Fruit fly (Drosophila melanogaster) whole organism, embryonic: ENCODE data around the gene MICU3.

Source experiments
- Atf-2 ChIP-seq: fragments of 200-800 bp; sonication (Bioruptor generic); optimal IDR thresholded peaks from 2 replicates; lab custom pipeline; 2016; ENCODE audit warnings: missing biosample characterization, missing genetic modification characterization
- Atf3 ChIP-seq: fragments of 200-800 bp; sonication (Bioruptor generic); optimal IDR thresholded peaks from 3 replicates; lab custom pipeline; 2016; ENCODE audit warnings: missing biosample characterization, missing genetic modification characterization
- CG10147 ChIP-seq: fragments of 200-800 bp; sonication (Bioruptor generic); optimal IDR thresholded peaks from 2 replicates; lab custom pipeline; 2019; ENCODE audit warnings: missing biosample characterization, mild to moderate bottlenecking, missing genetic modification characterization, moderate library complexity
- CG10366 ChIP-seq: fragments of 200-800 bp; sonication (Bioruptor generic); IDR thresholded peaks from 2 replicates; pipeline ENCODE4 v1.3.6; 2022; ENCODE audit warnings: missing biosample characterization, missing genetic modification characterization
- CG10543 ChIP-seq: fragments of 200-800 bp; sonication (Bioruptor generic); optimal IDR thresholded peaks from 3 replicates; lab custom pipeline; 2017; ENCODE audit warnings: missing biosample characterization, mild to moderate bottlenecking, missing genetic modification characterization, moderate library complexity
- CG11456 ChIP-seq: fragments of 200-800 bp; sonication (Bioruptor generic); IDR thresholded peaks from 3 replicates; pipeline ENCODE4 v1.3.6; 2022; ENCODE audit warnings: missing biosample characterization, missing genetic modification characterization
- CG11723 ChIP-seq: fragments of 200-800 bp; sonication (Bioruptor generic); optimal IDR thresholded peaks from 2 replicates; lab custom pipeline; 2017; ENCODE audit warnings: missing biosample characterization, mild to moderate bottlenecking, missing genetic modification characterization
- CG12219 ChIP-seq: fragments of 200-800 bp; sonication (Bioruptor generic); optimal IDR thresholded peaks from 3 replicates; lab custom pipeline; 2018; ENCODE audit warnings: missing biosample characterization, mild to moderate bottlenecking, missing genetic modification characterization
- CG13287 ChIP-seq: fragments of 200-800 bp; sonication (Bioruptor generic); IDR thresholded peaks from 2 replicates; pipeline ENCODE4 v1.3.6; 2022; ENCODE audit warnings: missing biosample characterization, missing genetic modification characterization; ENCODE audit not compliant: partially characterized antibody
- CG14014 ChIP-seq: fragments of 200-800 bp; sonication (Bioruptor generic); IDR thresholded peaks from 2 replicates; pipeline ENCODE4 v1.3.6; 2022; ENCODE audit warnings: missing biosample characterization, missing genetic modification characterization
- CG1602 ChIP-seq: fragments of 200-800 bp; sonication (Bioruptor generic); optimal IDR thresholded peaks from 3 replicates; lab custom pipeline; 2016; ENCODE audit warnings: missing biosample characterization, missing genetic modification characterization
- CG17361 ChIP-seq: fragments of 200-800 bp; sonication (Bioruptor generic); IDR thresholded peaks from 3 replicates; pipeline ENCODE4 v1.3.6; 2022; ENCODE audit warnings: missing biosample characterization, missing genetic modification characterization
- CG2116 ChIP-seq: fragments of 200-800 bp; sonication (Bioruptor generic); optimal IDR thresholded peaks from 3 replicates; lab custom pipeline; 2018; ENCODE audit warnings: missing biosample characterization, mild to moderate bottlenecking, missing genetic modification characterization
- CG3065 ChIP-seq: fragments of 200-800 bp; sonication (Bioruptor generic); optimal IDR thresholded peaks from 2 replicates; lab custom pipeline; 2016; ENCODE audit warnings: missing biosample characterization, missing genetic modification characterization
- CG31365 ChIP-seq: fragments of 200-800 bp; sonication (Bioruptor generic); optimal IDR thresholded peaks from 2 replicates; lab custom pipeline; 2018; ENCODE audit warnings: missing biosample characterization, mild to moderate bottlenecking, missing genetic modification characterization
- CG31388 ChIP-seq: fragments of 200-800 bp; sonication (Bioruptor generic); optimal IDR thresholded peaks from 2 replicates; lab custom pipeline; 2016; ENCODE audit warnings: missing biosample characterization, missing genetic modification characterization
- CG3847 ChIP-seq: fragments of 200-800 bp; sonication (Bioruptor generic); IDR thresholded peaks from 2 replicates; pipeline ENCODE4 v1.3.6; 2022; ENCODE audit warnings: missing biosample characterization, missing genetic modification characterization
- CG4424 ChIP-seq: fragments of 200-800 bp; sonication (Bioruptor generic); optimal IDR thresholded peaks from 3 replicates; lab custom pipeline; 2016; ENCODE audit warnings: missing biosample characterization, missing genetic modification characterization
- CkIIα-i1 ChIP-seq: fragments of 200-800 bp; sonication (Bioruptor generic); IDR thresholded peaks from 2 replicates; pipeline ENCODE4 v1.3.6; 2022; ENCODE audit warnings: missing biosample characterization, missing genetic modification characterization
- CoRest ChIP-seq: fragments of 200-800 bp; sonication (Bioruptor generic); optimal IDR thresholded peaks from 3 replicates; lab custom pipeline; 2018; ENCODE audit warnings: missing biosample characterization, mild to moderate bottlenecking, missing genetic modification characterization, moderate library complexity
- CrebB ChIP-seq: fragments of 200-800 bp; sonication (Bioruptor generic); optimal IDR thresholded peaks from 3 replicates; lab custom pipeline; 2018; ENCODE audit warnings: missing biosample characterization, mild to moderate bottlenecking, missing genetic modification characterization
- D19A ChIP-seq: fragments of 200-800 bp; optimal IDR thresholded peaks from 3 replicates; lab custom pipeline; 2019; ENCODE audit warnings: missing biosample characterization, mild to moderate bottlenecking, missing genetic modification characterization, moderate library complexity
- Dbx ChIP-seq: fragments of 200-800 bp; sonication (Bioruptor generic); IDR thresholded peaks from 3 replicates; pipeline ENCODE4 v1.3.6; 2022; ENCODE audit warnings: missing biosample characterization, missing genetic modification characterization
- Dfd ChIP-seq, 2 experiments: fragments of >200 bp; optimal IDR thresholded peaks; 2 replicates each; lab custom pipeline; 2017; ENCODE audit warnings: missing biosample characterization in 2 of 2, missing genetic modification characterization in 2 of 2
- Elba2 ChIP-seq: fragments of 200-800 bp; sonication (Bioruptor generic); optimal IDR thresholded peaks from 3 replicates; lab custom pipeline; 2016; ENCODE audit warnings: missing biosample characterization, missing genetic modification characterization
- HLH3B ChIP-seq: fragments of 200-800 bp; sonication (Bioruptor generic); IDR thresholded peaks from 2 replicates; pipeline ENCODE4 v1.3.6; 2022; ENCODE audit warnings: missing biosample characterization, missing genetic modification characterization
- Jarid2 ChIP-seq: fragments of 200-800 bp; sonication (Bioruptor generic); optimal IDR thresholded peaks from 3 replicates; lab custom pipeline; 2017; ENCODE audit warnings: mild to moderate bottlenecking, missing biosample characterization, missing genetic modification reagents, missing genetic modification characterization
- Nf-YC ChIP-seq: fragments of 200-800 bp; optimal IDR thresholded peaks from 3 replicates; lab custom pipeline; 2019; ENCODE audit warnings: missing biosample characterization, mild to moderate bottlenecking, missing genetic modification characterization, moderate library complexity
- Optix ChIP-seq: fragments of 200-800 bp; sonication (Bioruptor generic); IDR thresholded peaks from 3 replicates; pipeline ENCODE4 v1.3.6; 2022; ENCODE audit warnings: missing biosample characterization, missing genetic modification characterization
- Rfx ChIP-seq: fragments of 200-800 bp; sonication (Bioruptor generic); IDR thresholded peaks from 2 replicates; pipeline ENCODE4 v1.3.6; 2022; ENCODE audit warnings: missing biosample characterization, missing genetic modification characterization
- Ssrp ChIP-seq: fragments of 200-800 bp; sonication (Bioruptor generic); optimal IDR thresholded peaks from 2 replicates; lab custom pipeline; 2018; ENCODE audit warnings: missing biosample characterization, mild to moderate bottlenecking, missing genetic modification characterization, moderate library complexity
- Trl ChIP-seq, 3 experiments: fragments of >200 bp in 2 of 3; fragments of 200-800 bp in 1 of 3; sonication (Bioruptor generic) in 1 of 3; optimal IDR thresholded peaks; 2 replicates in 1 of 3; 3 replicates in 2 of 3; lab custom pipeline; 2016 to 2017; ENCODE audit warnings: missing biosample characterization in 1 of 3, missing genetic modification characterization in 1 of 3
- aop ChIP-seq: fragments of 200-800 bp; sonication (Bioruptor generic); IDR thresholded peaks from 2 replicates; pipeline ENCODE4 v1.3.6; 2022; ENCODE audit warnings: missing biosample characterization, missing genetic modification characterization
- ash1 ChIP-seq: fragments of 200-800 bp; sonication (Bioruptor generic); optimal IDR thresholded peaks from 2 replicates; lab custom pipeline; 2018; ENCODE audit warnings: missing biosample characterization, mild to moderate bottlenecking, missing genetic modification characterization
- dpn ChIP-seq, 2 experiments: fragments of 200-800 bp; sonication (Bioruptor generic); optimal IDR thresholded peaks; 3 replicates each; lab custom pipeline; 2016; ENCODE audit warnings: missing biosample characterization in 2 of 2, missing genetic modification characterization in 2 of 2
- emc ChIP-seq: fragments of 200-800 bp; sonication (Bioruptor generic); optimal IDR thresholded peaks from 2 replicates; lab custom pipeline; 2016; ENCODE audit warnings: missing biosample characterization, missing genetic modification characterization
- ems ChIP-seq: fragments of 200-800 bp; sonication (Bioruptor generic); optimal IDR thresholded peaks from 3 replicates; lab custom pipeline; 2016; ENCODE audit warnings: missing biosample characterization, missing genetic modification characterization
- eve ChIP-seq, 2 experiments: fragments of >200 bp; optimal IDR thresholded peaks; 2 replicates each; lab custom pipeline; 2017; ENCODE audit warnings: missing biosample characterization in 2 of 2, missing genetic modification characterization in 2 of 2
- fd3F ChIP-seq: fragments of 200-800 bp; sonication (Bioruptor generic); optimal IDR thresholded peaks from 2 replicates; lab custom pipeline; 2018; ENCODE audit warnings: missing biosample characterization, mild to moderate bottlenecking, missing genetic modification characterization, moderate library complexity
- gem ChIP-seq: fragments of 200-800 bp; sonication (Bioruptor generic); optimal IDR thresholded peaks from 2 replicates; lab custom pipeline; 2019; ENCODE audit warnings: missing biosample characterization, mild to moderate bottlenecking, missing genetic modification characterization, moderate library complexity
- gsb ChIP-seq: fragments of 200-800 bp; sonication (Bioruptor generic); IDR thresholded peaks from 2 replicates; pipeline ENCODE4 v1.3.6; 2022; ENCODE audit warnings: missing biosample characterization, missing genetic modification characterization
- kah ChIP-seq: fragments of 200-800 bp; sonication (Bioruptor generic); optimal IDR thresholded peaks from 2 replicates; lab custom pipeline; 2018; ENCODE audit warnings: missing biosample characterization, mild to moderate bottlenecking, missing genetic modification characterization
- lbe ChIP-seq: fragments of 200-800 bp; sonication (Bioruptor generic); optimal IDR thresholded peaks from 2 replicates; lab custom pipeline; 2016; ENCODE audit warnings: missing biosample characterization, mild to moderate bottlenecking, missing genetic modification characterization
- otp ChIP-seq: fragments of 200-800 bp; sonication (Bioruptor generic); IDR thresholded peaks from 3 replicates; pipeline ENCODE4, ENCODE4 v1.3.6; 2022; ENCODE audit warnings: missing biosample characterization, missing genetic modification characterization
- pita ChIP-seq: fragments of 200-800 bp; sonication (Bioruptor generic); optimal IDR thresholded peaks from 2 replicates; lab custom pipeline; 2017; ENCODE audit warnings: missing biosample characterization, mild to moderate bottlenecking, missing genetic modification characterization
- pros ChIP-seq: fragments of 200-800 bp; sonication (Bioruptor generic); optimal IDR thresholded peaks from 3 replicates; lab custom pipeline; 2019; ENCODE audit warnings: missing biosample characterization, mild to moderate bottlenecking, missing genetic modification characterization, moderate library complexity
- sim ChIP-seq: fragments of 200-800 bp; sonication (Bioruptor generic); IDR thresholded peaks from 2 replicates; pipeline ENCODE4 v1.3.6; 2022; ENCODE audit warnings: missing biosample characterization, missing genetic modification characterization
- sr ChIP-seq: fragments of 200-800 bp; sonication (Bioruptor generic); IDR thresholded peaks from 3 replicates; pipeline ENCODE4 v1.3.6; 2022; ENCODE audit warnings: missing biosample characterization, missing genetic modification characterization
- stc ChIP-seq: fragments of 200-800 bp; sonication (Bioruptor generic); IDR thresholded peaks from 2 replicates; pipeline ENCODE4 v1.3.6; 2022; ENCODE audit warnings: missing biosample characterization, missing genetic modification characterization
- ttk ChIP-seq: fragments of 200-800 bp; sonication (Bioruptor generic); IDR thresholded peaks from 2 replicates; pipeline ENCODE4 v2.1.2; 2022; ENCODE audit warnings: missing biosample characterization, missing genetic modification characterization

Gene MICU3

dm6 chr3R:19901742-19902141 lies 54.6 kb downstream of the MICU3 start:
- TF ChIP-seq Atf-2 (GFP tag; lab: Kevin White, UChicago), result no peak
- TF ChIP-seq Ssrp (tag; lab: Kevin White, UChicago), result no peak
- no peak for TF ChIP-seq CkIIα-i1
- TF ChIP-seq HLH3B (GFP tag; lab: Robert Waterston, UW), result no peak
- TF ChIP-seq fd3F (GFP tag; lab: Kevin White, UChicago), result no peak

dm6 chr3R:19902328-19902727 lies 55.2 kb downstream of the MICU3 start:
- TF ChIP-seq CG13287 (GFP tag; lab: Robert Waterston, UW), result peak; percentile 14; the same call in 1 of the 2 replicates
- TF ChIP-seq CG31388 (GFP tag; lab: Kevin White, UChicago), result no peak
- no peak for TF ChIP-seq Trl (optimal IDR thresholded peaks at IDR 0.05; lab: Kevin White, UChicago)
- TF ChIP-seq Trl (GFP tag; optimal IDR thresholded peaks at IDR 0.05; lab: Kevin White, UChicago), result no peak
- TF ChIP-seq Ssrp (tag; lab: Kevin White, UChicago), result no peak
- TF ChIP-seq stc (GFP tag; lab: Robert Waterston, UW), result no peak
- no peak for TF ChIP-seq sim (GFP tag; lab: Robert Waterston, UW)
- TF ChIP-seq Atf3 (GFP tag; lab: Kevin White, UChicago), result no peak
- TF ChIP-seq Optix, result no peak
- no peak for TF ChIP-seq CG1602
- TF ChIP-seq CG31365 (tag; lab: Kevin White, UChicago), result no peak
- no peak for TF ChIP-seq pita (GFP tag; lab: Kevin White, UChicago)
- no peak for TF ChIP-seq CG10366 (GFP tag; lab: Robert Waterston, UW)
- TF ChIP-seq Rfx, result peak; percentile 75
- no peak for TF ChIP-seq D19A (tag; lab: Kevin White, UChicago)
- TF ChIP-seq sr (GFP tag; lab: Robert Waterston, UW), result 0 out of 3 replicates have a peak, but pooled peaks have one; percentile 22
- no peak for TF ChIP-seq CG17361 (GFP tag; lab: Robert Waterston, UW)
- TF ChIP-seq eve (GFP tag; optimal IDR thresholded peaks at IDR 0.05; lab: Kevin White, UChicago), result no peak
- no peak for TF ChIP-seq Dbx (GFP tag; lab: Robert Waterston, UW)
- TF ChIP-seq CG3847 (GFP tag; lab: Robert Waterston, UW), result no peak
- TF ChIP-seq gsb (GFP tag; lab: Robert Waterston, UW), result no peak
- TF ChIP-seq CG10543 (GFP tag; lab: Kevin White, UChicago), result peak; percentile 13
- no peak for TF ChIP-seq ash1 (GFP tag; lab: Kevin White, UChicago)
- TF ChIP-seq Jarid2 (GFP tag; lab: Kevin White, UChicago), result no peak
- no peak for TF ChIP-seq otp
- no peak for TF ChIP-seq emc
- TF ChIP-seq CG4424 (GFP tag; lab: Kevin White, UChicago), result no peak
- no peak for TF ChIP-seq Dfd (GFP tag; optimal IDR thresholded peaks at IDR 0.05; lab: Kevin White, UChicago)
- no peak for TF ChIP-seq CG11723 (GFP tag; lab: Kevin White, UChicago)
- no peak for TF ChIP-seq CG3065 (GFP tag; lab: Kevin White, UChicago)
- TF ChIP-seq ttk (GFP tag; lab: Robert Waterston, UW), result no peak
- TF ChIP-seq gem (tag; lab: Kevin White, UChicago), result no peak
- no peak for TF ChIP-seq lbe (GFP tag; lab: Kevin White, UChicago)
- no peak for TF ChIP-seq aop (GFP tag; lab: Robert Waterston, UW)
- no peak for TF ChIP-seq CG10147 (GFP tag; lab: Kevin White, UChicago)
- peak; percentile 28 for TF ChIP-seq Elba2 (GFP tag; lab: Kevin White, UChicago)
- peak in 1 of 2 experiments; percentile 20 for TF ChIP-seq dpn (GFP tag; optimal IDR thresholded peaks at IDR 0.05; lab: Kevin White, UChicago)
- TF ChIP-seq ems (GFP tag; lab: Kevin White, UChicago), result no peak
- TF ChIP-seq CG11456 (GFP tag; lab: Robert Waterston, UW), result no peak
- TF ChIP-seq CrebB (tag; lab: Kevin White, UChicago), result peak; percentile 18
- TF ChIP-seq CG12219 (GFP tag; lab: Kevin White, UChicago), result no peak
- TF ChIP-seq CG14014 (GFP tag; lab: Robert Waterston, UW), result peak; percentile 65; the same call in 1 of the 2 replicates
- no peak for TF ChIP-seq CG2116 (GFP tag; lab: Kevin White, UChicago)
- no peak for TF ChIP-seq kah (GFP tag; lab: Kevin White, UChicago)
- no peak for TF ChIP-seq CoRest (tag; lab: Kevin White, UChicago)
- peak; percentile 36 for TF ChIP-seq Nf-YC (tag; lab: Kevin White, UChicago)
- no peak for TF ChIP-seq pros
